Fruit fly (Drosophila melanogaster) whole organism, embryonic: ENCODE data around the gene CG2841.

Source experiments
- Antp ChIP-seq: fragments of 200-800 bp; sonication (Bioruptor generic); optimal IDR thresholded peaks from 3 replicates; lab custom pipeline; 2016; ENCODE audit warnings: missing biosample characterization, missing genetic modification characterization
- Atf6 ChIP-seq: fragments of 200-800 bp; sonication (Bioruptor generic); IDR thresholded peaks from 2 replicates; pipeline ENCODE4 v1.3.6; 2022; ENCODE audit warnings: missing biosample characterization, missing genetic modification characterization
- B-H2 ChIP-seq: fragments of 200-800 bp; sonication (Bioruptor generic); optimal IDR thresholded peaks from 2 replicates; lab custom pipeline; 2018; ENCODE audit warnings: missing biosample characterization, mild to moderate bottlenecking, missing genetic modification characterization
- CG1024 ChIP-seq: fragments of 200-800 bp; sonication (Bioruptor generic); IDR thresholded peaks from 2 replicates; pipeline ENCODE4 v1.3.6; 2022; ENCODE audit warnings: missing biosample characterization, missing genetic modification characterization
- CG10366 ChIP-seq: fragments of 200-800 bp; sonication (Bioruptor generic); IDR thresholded peaks from 2 replicates; pipeline ENCODE4 v1.3.6; 2022; ENCODE audit warnings: missing biosample characterization, missing genetic modification characterization
- CG13424 ChIP-seq: fragments of 200-800 bp; sonication (Bioruptor generic); optimal IDR thresholded peaks from 2 replicates; lab custom pipeline; 2019; ENCODE audit warnings: missing biosample characterization, mild to moderate bottlenecking, missing genetic modification characterization, moderate library complexity
- CG13775 ChIP-seq: fragments of 200-800 bp; sonication (Bioruptor generic); optimal IDR thresholded peaks from 3 replicates; lab custom pipeline; 2017; ENCODE audit warnings: missing biosample characterization, mild to moderate bottlenecking, missing genetic modification characterization
- CG14441 ChIP-seq: fragments of 200-800 bp; sonication (Bioruptor generic); IDR thresholded peaks from 2 replicates; pipeline ENCODE4 v1.3.6; 2022; ENCODE audit warnings: missing biosample characterization, missing genetic modification characterization
- CG14667 ChIP-seq: fragments of 200-800 bp; sonication (Bioruptor generic); IDR thresholded peaks from 2 replicates; pipeline ENCODE4 v1.3.6; 2022; ENCODE audit warnings: missing biosample characterization, missing genetic modification characterization
- CG1602 ChIP-seq: fragments of 200-800 bp; sonication (Bioruptor generic); optimal IDR thresholded peaks from 3 replicates; lab custom pipeline; 2016; ENCODE audit warnings: missing biosample characterization, missing genetic modification characterization
- CG16779 ChIP-seq: fragments of 200-800 bp; sonication (Bioruptor generic); IDR thresholded peaks from 2 replicates; pipeline ENCODE4 v1.3.6; 2022; ENCODE audit warnings: missing biosample characterization, missing genetic modification characterization
- CG2120 ChIP-seq: fragments of 200-800 bp; sonication (Bioruptor generic); optimal IDR thresholded peaks from 3 replicates; lab custom pipeline; 2016; ENCODE audit warnings: missing biosample characterization, missing genetic modification characterization
- CG31365 ChIP-seq: fragments of 200-800 bp; sonication (Bioruptor generic); optimal IDR thresholded peaks from 2 replicates; lab custom pipeline; 2018; ENCODE audit warnings: missing biosample characterization, mild to moderate bottlenecking, missing genetic modification characterization
- CG33557 ChIP-seq: fragments of 200-800 bp; sonication (Bioruptor generic); optimal IDR thresholded peaks from 2 replicates; lab custom pipeline; 2019; ENCODE audit warnings: missing biosample characterization, mild to moderate bottlenecking, missing genetic modification characterization, moderate library complexity
- CG34224 ChIP-seq: fragments of 200-800 bp; sonication (Bioruptor generic); IDR thresholded peaks from 3 replicates; pipeline ENCODE4 v1.3.6; 2022; ENCODE audit warnings: missing biosample characterization, missing genetic modification characterization; ENCODE audit not compliant: partially characterized antibody
- CG6254 ChIP-seq: fragments of 200-800 bp; sonication (Bioruptor generic); optimal IDR thresholded peaks from 3 replicates; lab custom pipeline; 2017; ENCODE audit warnings: mild to moderate bottlenecking, missing biosample characterization, missing genetic modification reagents, missing genetic modification characterization
- CG8359 ChIP-seq: fragments of 200-800 bp; sonication (Bioruptor generic); optimal IDR thresholded peaks from 2 replicates; lab custom pipeline; 2017; ENCODE audit warnings: missing biosample characterization, mild to moderate bottlenecking, missing genetic modification characterization, borderline replicate concordance
- CG9876 ChIP-seq: fragments of 200-800 bp; sonication (Bioruptor generic); optimal IDR thresholded peaks from 2 replicates; lab custom pipeline; 2016; ENCODE audit warnings: missing biosample characterization, missing genetic modification characterization
- CG9932 ChIP-seq: fragments of 200-800 bp; sonication (Bioruptor generic); IDR thresholded peaks from 2 replicates; pipeline ENCODE4 v1.3.6; 2022; ENCODE audit warnings: missing biosample characterization, missing genetic modification characterization
- Fer2 ChIP-seq: fragments of 200-800 bp; sonication (Bioruptor generic); optimal IDR thresholded peaks from 2 replicates; lab custom pipeline; 2018; ENCODE audit warnings: missing biosample characterization, mild to moderate bottlenecking, missing genetic modification characterization, moderate library complexity
- Gsc ChIP-seq: fragments of 200-800 bp; sonication (Bioruptor generic); IDR thresholded peaks from 2 replicates; pipeline ENCODE4 v1.3.6; 2022; ENCODE audit warnings: missing biosample characterization, missing genetic modification characterization
- Jarid2 ChIP-seq: fragments of 200-800 bp; sonication (Bioruptor generic); optimal IDR thresholded peaks from 3 replicates; lab custom pipeline; 2017; ENCODE audit warnings: mild to moderate bottlenecking, missing biosample characterization, missing genetic modification reagents, missing genetic modification characterization
- Mad ChIP-seq: fragments of 200-800 bp; sonication (Bioruptor generic); optimal IDR thresholded peaks from 2 replicates; lab custom pipeline; 2016; ENCODE audit warnings: missing biosample characterization, missing genetic modification characterization
- Pdp1 ChIP-seq, 2 experiments: fragments of 200-800 bp; sonication (Bioruptor generic); optimal IDR thresholded peaks; 3 replicates each; lab custom pipeline; 2016; ENCODE audit warnings: missing biosample characterization in 2 of 2, missing genetic modification characterization in 2 of 2, mild to moderate bottlenecking in 1 of 2, moderate library complexity in 1 of 2
- Ptx1 ChIP-seq: fragments of 200-800 bp; sonication (Bioruptor generic); IDR thresholded peaks from 2 replicates; pipeline ENCODE4 v1.3.6; 2022; ENCODE audit warnings: missing biosample characterization, missing genetic modification characterization
- Spps ChIP-seq: fragments of 200-800 bp; sonication (Bioruptor generic); optimal IDR thresholded peaks from 2 replicates; lab custom pipeline; 2018; ENCODE audit warnings: missing biosample characterization, mild to moderate bottlenecking, missing genetic modification characterization
- TFAM ChIP-seq: fragments of 200-800 bp; sonication (Bioruptor generic); optimal IDR thresholded peaks from 2 replicates; lab custom pipeline; 2017; ENCODE audit warnings: missing biosample characterization, missing genetic modification characterization, inconsistent platforms
- YL-1 ChIP-seq: fragments of 200-800 bp; sonication (Bioruptor generic); optimal IDR thresholded peaks from 3 replicates; lab custom pipeline; 2017; ENCODE audit warnings: missing biosample characterization, mild to moderate bottlenecking, missing genetic modification characterization
- az2 ChIP-seq: fragments of 200-800 bp; sonication (Bioruptor generic); optimal IDR thresholded peaks from 3 replicates; lab custom pipeline; 2016; ENCODE audit warnings: missing biosample characterization, missing genetic modification characterization
- bab2 ChIP-seq: fragments of 200-800 bp; sonication (Bioruptor generic); optimal IDR thresholded peaks from 2 replicates; lab custom pipeline; 2016; ENCODE audit warnings: missing biosample characterization, missing genetic modification characterization
- caup ChIP-seq: fragments of 200-800 bp; sonication (Bioruptor generic); optimal IDR thresholded peaks from 3 replicates; lab custom pipeline; 2017; ENCODE audit warnings: missing biosample characterization, mild to moderate bottlenecking, missing genetic modification characterization, moderate library complexity; ENCODE audit not compliant: severe bottlenecking
- crc ChIP-seq: fragments of 200-800 bp; sonication (Bioruptor generic); optimal IDR thresholded peaks from 2 replicates; lab custom pipeline; 2016; ENCODE audit warnings: missing biosample characterization, missing genetic modification characterization
- dmrt11E ChIP-seq: fragments of 200-800 bp; sonication (Bioruptor generic); optimal IDR thresholded peaks from 3 replicates; lab custom pipeline; 2018; ENCODE audit warnings: missing biosample characterization, mild to moderate bottlenecking, missing genetic modification characterization, moderate library complexity
- dpn ChIP-seq, 2 experiments: fragments of 200-800 bp; sonication (Bioruptor generic); optimal IDR thresholded peaks; 3 replicates each; lab custom pipeline; 2016; ENCODE audit warnings: missing biosample characterization in 2 of 2, missing genetic modification characterization in 2 of 2
- eve ChIP-seq, 2 experiments: fragments of >200 bp; optimal IDR thresholded peaks; 2 replicates each; lab custom pipeline; 2017; ENCODE audit warnings: missing biosample characterization in 2 of 2, missing genetic modification characterization in 2 of 2
- fd64A ChIP-seq: fragments of 200-800 bp; sonication (Bioruptor generic); optimal IDR thresholded peaks from 3 replicates; lab custom pipeline; 2018; ENCODE audit warnings: missing biosample characterization, mild to moderate bottlenecking, missing genetic modification characterization
- gro ChIP-seq: fragments of 200-800 bp; sonication (Bioruptor generic); optimal IDR thresholded peaks from 2 replicates; lab custom pipeline; 2016; ENCODE audit warnings: missing biosample characterization, missing genetic modification characterization
- lmd ChIP-seq: fragments of 200-800 bp; sonication (Bioruptor generic); IDR thresholded peaks from 2 replicates; pipeline ENCODE4 v1.3.6; 2022; ENCODE audit warnings: missing biosample characterization, missing genetic modification characterization
- nau ChIP-seq: fragments of 200-800 bp; sonication (Bioruptor generic); optimal IDR thresholded peaks from 3 replicates; lab custom pipeline; 2017; ENCODE audit warnings: missing biosample characterization, mild to moderate bottlenecking, missing genetic modification characterization, missing genetic modification reagents
- nerfin-2 ChIP-seq: fragments of 200-800 bp; sonication (Bioruptor generic); IDR thresholded peaks from 2 replicates; pipeline ENCODE4 v1.3.6; 2022; ENCODE audit warnings: missing biosample characterization, missing genetic modification characterization; ENCODE audit not compliant: partially characterized antibody
- oc ChIP-seq: fragments of 200-800 bp; sonication (Bioruptor generic); optimal IDR thresholded peaks from 2 replicates; lab custom pipeline; 2018; ENCODE audit warnings: missing biosample characterization, mild to moderate bottlenecking, missing genetic modification characterization, moderate library complexity
- odd ChIP-seq: fragments of 200-800 bp; sonication (Bioruptor generic); optimal IDR thresholded peaks from 2 replicates; lab custom pipeline; 2017; ENCODE audit warnings: missing biosample characterization, mild to moderate bottlenecking, missing genetic modification characterization
- pho ChIP-seq: fragments of 200-800 bp; sonication (Bioruptor generic); optimal IDR thresholded peaks from 2 replicates; lab custom pipeline; 2016; ENCODE audit warnings: missing biosample characterization, missing genetic modification characterization
- pita ChIP-seq: fragments of 200-800 bp; sonication (Bioruptor generic); optimal IDR thresholded peaks from 2 replicates; lab custom pipeline; 2017; ENCODE audit warnings: missing biosample characterization, mild to moderate bottlenecking, missing genetic modification characterization
- rib ChIP-seq: fragments of 200-800 bp; sonication (Bioruptor generic); IDR thresholded peaks from 2 replicates; pipeline ENCODE4 v1.3.6; 2022; ENCODE audit warnings: missing biosample characterization, missing genetic modification characterization
- stwl ChIP-seq: fragments of 200-800 bp; sonication (Bioruptor generic); optimal IDR thresholded peaks from 3 replicates; lab custom pipeline; 2018; ENCODE audit warnings: missing biosample characterization, mild to moderate bottlenecking, missing genetic modification characterization, moderate library complexity
- tll ChIP-seq, 2 experiments: fragments of 200-800 bp in 1 of 2; fragments of >200 bp in 1 of 2; sonication (Bioruptor generic) in 1 of 2; optimal IDR thresholded peaks; 2 replicates each; lab custom pipeline; 2017 to 2019; ENCODE audit warnings: missing biosample characterization in 2 of 2, missing genetic modification characterization in 2 of 2, mild to moderate bottlenecking in 1 of 2, moderate library complexity in 1 of 2

The CG2841 gene

dm6 chrX:2301613-2302522, 64.3 kb downstream of the CG2841 start (continued):
- peak; percentile 76 for TF ChIP-seq oc (tag; lab: Kevin White, UChicago)
- peak; percentile 46 for TF ChIP-seq CG31365
- TF ChIP-seq az2 (GFP tag; lab: Kevin White, UChicago): peak; percentile 73
- TF ChIP-seq CG1602: peak; percentile 75
- peak; percentile 67 for TF ChIP-seq CG8359 (GFP tag; lab: Kevin White, UChicago)
- peak; percentile 60 for TF ChIP-seq Fer2
- peak; percentile 81 for TF ChIP-seq bab2 (GFP tag; lab: Kevin White, UChicago)
- peak; percentile 54; the same call in 1 of the 2 replicates for TF ChIP-seq rib
- TF ChIP-seq Mad (GFP tag; lab: Kevin White, UChicago): peak; percentile 75
- TF ChIP-seq Jarid2 (GFP tag; lab: Kevin White, UChicago): peak; percentile 52
- TF ChIP-seq TFAM (GFP tag; lab: Kevin White, UChicago): peak; percentile 21
- TF ChIP-seq fd64A (GFP tag; lab: Kevin White, UChicago): peak; percentile 58
- TF ChIP-seq YL-1 (GFP tag; lab: Kevin White, UChicago): peak; percentile 35
- TF ChIP-seq CG34224: no peak
- TF ChIP-seq Ptx1 (GFP tag; lab: Robert Waterston, UW): peak; percentile 91
- TF ChIP-seq CG16779 (GFP tag; lab: Robert Waterston, UW): no peak
- TF ChIP-seq Antp (GFP tag; lab: Kevin White, UChicago): peak; percentile 89
- peak; percentile 68 for TF ChIP-seq CG9932 (GFP tag; lab: Robert Waterston, UW)
- TF ChIP-seq CG2120 (GFP tag; lab: Kevin White, UChicago): peak; percentile 69
- TF ChIP-seq dpn (GFP tag; optimal IDR thresholded peaks at IDR 0.05; lab: Kevin White, UChicago): peak; percentile 77 to 87
- TF ChIP-seq odd (GFP tag; lab: Kevin White, UChicago): peak; percentile 62
- peak in 1 of 2 experiments; percentile 96 for TF ChIP-seq eve (GFP tag; optimal IDR thresholded peaks at IDR 0.05; lab: Kevin White, UChicago)
- TF ChIP-seq CG1024: peak; percentile 67; the same call in 1 of the 2 replicates
- no peak for TF ChIP-seq nerfin-2 (GFP tag; lab: Robert Waterston, UW)
- no peak for TF ChIP-seq tll (GFP tag; optimal IDR thresholded peaks at IDR 0.05; lab: Kevin White, UChicago)
- TF ChIP-seq pho (GFP tag; lab: Kevin White, UChicago): peak; percentile 78
- TF ChIP-seq CG6254 (GFP tag; lab: Kevin White, UChicago): peak; percentile 77
- peak; percentile 87 for TF ChIP-seq CG14441 (GFP tag; lab: Robert Waterston, UW)
- TF ChIP-seq B-H2 (GFP tag; lab: Kevin White, UChicago): no peak
- TF ChIP-seq CG10366: peak; percentile 68
- TF ChIP-seq CG14667 (GFP tag; lab: Robert Waterston, UW): peak; percentile 47
- TF ChIP-seq crc: peak; percentile 73
- TF ChIP-seq CG13775 (GFP tag; lab: Kevin White, UChicago): peak; percentile 79
- peak; percentile 78 for TF ChIP-seq Atf6 (GFP tag; lab: Robert Waterston, UW)
- TF ChIP-seq stwl (tag; lab: Kevin White, UChicago): no peak
- peak; percentile 71 for TF ChIP-seq Gsc
- no peak for TF ChIP-seq pita (GFP tag; lab: Kevin White, UChicago)
- TF ChIP-seq dmrt11E (tag; lab: Kevin White, UChicago): peak; percentile 77
- peak; percentile 71 for TF ChIP-seq nau
- TF ChIP-seq CG33557 (GFP tag; lab: Kevin White, UChicago): peak; percentile 62
- TF ChIP-seq Spps (tag; lab: Kevin White, UChicago): peak; percentile 55
- peak; percentile 70 for TF ChIP-seq CG9876 (GFP tag; lab: Kevin White, UChicago)
- peak; percentile 90 for TF ChIP-seq lmd
- TF ChIP-seq Pdp1 (GFP tag; optimal IDR thresholded peaks at IDR 0.05; lab: Kevin White, UChicago): peak; percentile 52 to 81
- peak; percentile 83 for TF ChIP-seq CG13424 (tag; lab: Kevin White, UChicago)
- peak; percentile 81 for TF ChIP-seq caup (GFP tag; lab: Kevin White, UChicago)
- TF ChIP-seq gro (GFP tag; lab: Kevin White, UChicago): peak; percentile 45
